Fruit fly (Drosophila melanogaster): ENCODE data around the gene Ca-beta.

The Ca-beta gene

dm6 chr2L:11219446-11220038 lies 16.2 kb upstream of the Ca-beta start (continued):
- TF ChIP-seq CG9876 (GFP tag; optimal IDR thresholded peaks at IDR 0.05) (no peak), E2f1 (GFP tag; IDR thresholded peaks at IDR 0.05) (no peak), HmgD (GFP tag; optimal IDR thresholded peaks at IDR 0.05) (no peak), kah (GFP tag; optimal IDR thresholded peaks at IDR 0.05) (no peak), CG8290 (GFP tag; optimal IDR thresholded peaks at IDR 0.05) (no peak), CG8290 (tag; optimal IDR thresholded peaks at IDR 0.05) (no peak), Ssrp (tag; optimal IDR thresholded peaks at IDR 0.05) (peak; percentile 39), CG3065 (GFP tag; optimal IDR thresholded peaks at IDR 0.05) (no peak), Asciz (GFP tag; optimal IDR thresholded peaks at IDR 0.05) (peak; percentile 50), Sox102F (GFP tag; optimal IDR thresholded peaks at IDR 0.05) (peak; percentile 73), Dad (GFP tag; optimal IDR thresholded peaks at IDR 0.05) (no peak), CG10267 (tag; optimal IDR thresholded peaks at IDR 0.05) (peak; percentile 34), Dip3 (GFP tag; optimal IDR thresholded peaks at IDR 0.05) (no peak), CG8478 (optimal IDR thresholded peaks at IDR 0.05) (no peak), CG1792 (GFP tag; optimal IDR thresholded peaks at IDR 0.05) (no peak), CG1233 (GFP tag; optimal IDR thresholded peaks at IDR 0.05) (peak; percentile 28), Awh (GFP tag; IDR thresholded peaks at IDR 0.05) (no peak), lab (GFP tag; optimal IDR thresholded peaks at IDR 0.05) (peak; percentile 48), tup (GFP tag; optimal IDR thresholded peaks at IDR 0.05) (no peak), Chrac-16 (GFP tag; optimal IDR thresholded peaks at IDR 0.05) (no peak), disco-r (GFP tag; optimal IDR thresholded peaks at IDR 0.05) (no peak), CG17361 (GFP tag; IDR thresholded peaks at IDR 0.05) (peak; percentile 49), nom (GFP tag; optimal IDR thresholded peaks at IDR 0.05) (peak; percentile 71), gro (GFP tag; optimal IDR thresholded peaks at IDR 0.05) (no peak), Meics (GFP tag; optimal IDR thresholded peaks at IDR 0.05) (peak; percentile 42), amos (GFP tag; IDR thresholded peaks at IDR 0.05; ENCODE audit: partially characterized antibody) (no peak), cas (GFP tag; IDR thresholded peaks at IDR 0.05) (no peak), Abd-B (GFP tag; optimal IDR thresholded peaks at IDR 0.05) (peak; percentile 54), luna (GFP tag; optimal IDR thresholded peaks at IDR 0.05) (no peak), ab (GFP tag; optimal IDR thresholded peaks at IDR 0.05) (no peak), CG7987 (GFP tag; optimal IDR thresholded peaks at IDR 0.05) (no peak), C15 (GFP tag; IDR thresholded peaks at IDR 0.05) (no peak), NfI (GFP tag; optimal IDR thresholded peaks at IDR 0.05) (peak; percentile 21), CG5180 (GFP tag; optimal IDR thresholded peaks at IDR 0.05) (peak; percentile 53), rib (GFP tag; IDR thresholded peaks at IDR 0.05) (no peak), da (GFP tag; optimal IDR thresholded peaks at IDR 0.05) (no peak), Drgx (GFP tag; IDR thresholded peaks at IDR 0.05) (peak; percentile 61), CG16863 (GFP tag; optimal IDR thresholded peaks at IDR 0.05) (no peak), CG14050 (GFP tag; IDR thresholded peaks at IDR 0.05) (peak; percentile 49; the same call in 2 of the 3 replicates), chif (GFP tag; optimal IDR thresholded peaks at IDR 0.05) (no peak), nerfin-2 (GFP tag; IDR thresholded peaks at IDR 0.05; ENCODE audit: partially characterized antibody) (no peak), zfh1 (GFP tag; IDR thresholded peaks at IDR 0.05) (no peak), chm (GFP tag; IDR thresholded peaks at IDR 0.05) (no peak), seq (GFP tag; IDR thresholded peaks at IDR 0.05) (peak; percentile 37; the same call in 1 of the 2 replicates), CG43689 (GFP tag; IDR thresholded peaks at IDR 0.05) (no peak), PHDP (tag; optimal IDR thresholded peaks at IDR 0.05) (peak; percentile 69), MTF-1 (GFP tag; optimal IDR thresholded peaks at IDR 0.05; ENCODE audit: borderline replicate concordance) (no peak)
